Fruit fly (Drosophila melanogaster) whole organism, adult: ENCODE results near the gene Pdfr.

Experiments
- CG11617 ChIP-seq: fragments of 200-800 bp; sonication (Bioruptor generic); optimal IDR thresholded peaks from 2 replicates; lab custom pipeline; 2017; ENCODE audit warnings: mild to moderate bottlenecking, missing biosample characterization, missing genetic modification reagents, missing genetic modification characterization
- CG12768 ChIP-seq: fragments of 200-800 bp; sonication (Bioruptor generic); optimal IDR thresholded peaks from 2 replicates; lab custom pipeline; 2017; ENCODE audit warnings: missing biosample characterization, missing genetic modification characterization, mild to moderate bottlenecking, moderate library complexity, missing genetic modification reagents
- CG14711 ChIP-seq: fragments of 200-800 bp; sonication (Bioruptor generic); optimal IDR thresholded peaks from 2 replicates; lab custom pipeline; 2018; ENCODE audit warnings: missing biosample characterization, mild to moderate bottlenecking, missing genetic modification characterization, moderate library complexity
- CG1620 ChIP-seq: fragments of 200-800 bp; sonication (Bioruptor generic); optimal IDR thresholded peaks from 2 replicates; lab custom pipeline; 2016; ENCODE audit warnings: missing biosample characterization, missing genetic modification characterization
- CG33017 ChIP-seq: fragments of 200-800 bp; sonication (Bioruptor generic); optimal IDR thresholded peaks from 2 replicates; lab custom pipeline; 2018; ENCODE audit warnings: missing biosample characterization, mild to moderate bottlenecking, missing genetic modification characterization, moderate library complexity
- CG5204 ChIP-seq: fragments of 200-800 bp; sonication (Bioruptor generic); optimal IDR thresholded peaks from 2 replicates; lab custom pipeline; 2016; ENCODE audit warnings: missing biosample characterization, missing genetic modification characterization
- CG7045 ChIP-seq: fragments of 200-800 bp; sonication (Bioruptor generic); optimal IDR thresholded peaks from 2 replicates; lab custom pipeline; 2017; ENCODE audit warnings: missing biosample characterization, mild to moderate bottlenecking, missing genetic modification characterization
- CG7101 ChIP-seq: fragments of 200-800 bp; sonication (Bioruptor generic); optimal IDR thresholded peaks from 2 replicates; lab custom pipeline; 2018; ENCODE audit warnings: missing biosample characterization, mild to moderate bottlenecking, missing genetic modification characterization, moderate library complexity
- Clk ChIP-seq: fragments of 200-800 bp; sonication (Bioruptor generic); optimal IDR thresholded peaks from 2 replicates; lab custom pipeline; 2017; ENCODE audit warnings: missing biosample characterization, missing genetic modification characterization
- Crg-1 ChIP-seq: fragments of 200-800 bp; sonication (Bioruptor generic); optimal IDR thresholded peaks from 2 replicates; lab custom pipeline; 2016; ENCODE audit warnings: missing biosample characterization, missing genetic modification characterization
- Hr96 ChIP-seq: fragments of 200-800 bp; sonication (Bioruptor generic); optimal IDR thresholded peaks from 2 replicates; lab custom pipeline; 2016; ENCODE audit warnings: missing biosample characterization, missing genetic modification characterization
- Mnt ChIP-seq: fragments of 200-800 bp; sonication (Bioruptor generic); optimal IDR thresholded peaks from 2 replicates; lab custom pipeline; 2016; ENCODE audit warnings: missing biosample characterization, mild to moderate bottlenecking, missing genetic modification characterization
- bab1 ChIP-seq: fragments of 200-800 bp; sonication (Bioruptor generic); optimal IDR thresholded peaks from 3 replicates; lab custom pipeline; 2019; ENCODE audit warnings: missing biosample characterization, mild to moderate bottlenecking, missing genetic modification characterization, moderate library complexity
- cic ChIP-seq: fragments of 200-800 bp; sonication (Bioruptor generic); optimal IDR thresholded peaks from 2 replicates; lab custom pipeline; 2017; ENCODE audit warnings: missing biosample characterization, mild to moderate bottlenecking, missing genetic modification characterization, moderate library complexity
- cnc ChIP-seq, 2 experiments: fragments of >200 bp; optimal IDR thresholded peaks; 2 replicates each; lab custom pipeline; 2017
- kay ChIP-seq: fragments of 200-800 bp; sonication (Bioruptor generic); peaks from one replicate; lab custom pipeline; 2016; ENCODE audit warnings: missing biosample characterization, missing genetic modification characterization, borderline replicate concordance
- ovo ChIP-seq: fragments of 200-800 bp; sonication (Bioruptor generic); optimal IDR thresholded peaks from 2 replicates; lab custom pipeline; 2016; ENCODE audit warnings: missing biosample characterization, missing genetic modification characterization
- pad ChIP-seq: fragments of 200-800 bp; sonication (Bioruptor generic); optimal IDR thresholded peaks from 3 replicates; lab custom pipeline; 2017; ENCODE audit warnings: missing biosample characterization, missing genetic modification characterization, mild to moderate bottlenecking, moderate library complexity, missing genetic modification reagents
- tj ChIP-seq: fragments of 200-800 bp; sonication (Bioruptor generic); optimal IDR thresholded peaks from 3 replicates; lab custom pipeline; 2017; ENCODE audit warnings: missing biosample characterization, mild to moderate bottlenecking, missing genetic modification characterization, moderate library complexity
- toe ChIP-seq: fragments of 200-800 bp; sonication (Bioruptor generic); optimal IDR thresholded peaks from 2 replicates; lab custom pipeline; 2016; ENCODE audit warnings: missing biosample characterization, missing genetic modification characterization

The Pdfr gene

DNA sequence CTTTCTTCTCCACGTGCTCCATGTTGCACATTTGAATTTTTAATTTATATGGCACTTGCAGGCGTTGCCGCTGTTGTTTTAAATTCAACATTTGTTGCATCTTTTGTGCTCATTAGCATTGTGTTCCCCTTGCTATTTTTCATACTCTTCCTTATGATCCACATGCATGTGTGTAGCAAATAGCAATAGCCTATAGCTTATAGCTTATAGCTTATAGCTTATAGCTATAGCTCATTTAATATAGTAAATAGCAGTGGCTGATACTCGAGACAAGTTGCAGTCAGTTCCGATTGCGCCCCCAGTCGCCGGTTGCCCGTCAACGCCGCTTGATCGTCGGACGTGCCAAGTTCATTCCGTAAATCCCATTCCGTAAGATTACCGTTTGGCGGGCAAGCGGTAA, at the start of gene Pdfr:
Gene Pdfr, plus strand, starts transcription at position 301 of the 400 bp plus-strand sequence.
- peak; percentile 73 for TF ChIP-seq pad (GFP tag; lab: Kevin White, UChicago)
- TF ChIP-seq cic, result peak; percentile 8
- TF ChIP-seq CG7045 (GFP tag; lab: Kevin White, UChicago), result no peak

DNA sequence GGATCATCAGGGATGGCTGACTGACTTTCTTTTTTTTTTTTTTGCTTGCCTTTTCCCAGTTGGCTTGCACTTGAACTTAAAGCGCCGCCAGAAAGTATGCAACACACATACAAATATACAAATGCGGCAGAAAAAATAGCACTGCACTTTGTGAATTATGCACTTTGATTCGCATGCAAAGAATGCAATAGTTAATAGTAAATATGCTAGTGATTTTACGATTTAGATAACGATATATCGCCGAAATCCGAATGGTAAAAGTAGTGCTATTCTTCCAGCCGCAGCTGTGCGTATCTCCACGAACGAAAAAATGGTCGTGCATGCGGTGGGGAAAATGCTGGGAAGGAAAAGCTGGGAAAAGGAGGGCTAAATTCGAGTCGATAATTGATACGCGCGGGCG, 48.6 kb upstream of the Pdfr start:
- TF ChIP-seq Crg-1 (no peak), bab1 (no peak), pad (GFP tag; lab: Kevin White, UChicago) (no peak), kay (no peak), CG7101 (tag; lab: Kevin White, UChicago) (no peak), Clk (no peak), cic (no peak), toe (GFP tag; lab: Kevin White, UChicago) (no peak), ovo (GFP tag; lab: Kevin White, UChicago) (no peak), Hr96 (no peak), cnc (optimal IDR thresholded peaks at IDR 0.05; lab: Kevin White, UChicago) (no peak), CG1620 (GFP tag; lab: Kevin White, UChicago) (no peak), CG12768 (GFP tag; lab: Kevin White, UChicago) (no peak), CG11617 (GFP tag; lab: Kevin White, UChicago) (no peak), CG7045 (GFP tag; lab: Kevin White, UChicago) (no peak), CG5204 (GFP tag; lab: Kevin White, UChicago) (no peak), Mnt (GFP tag; lab: Kevin White, UChicago) (no peak), CG14711 (no peak), CG33017 (no peak), tj (GFP tag; lab: Kevin White, UChicago) (no peak)

DNA sequence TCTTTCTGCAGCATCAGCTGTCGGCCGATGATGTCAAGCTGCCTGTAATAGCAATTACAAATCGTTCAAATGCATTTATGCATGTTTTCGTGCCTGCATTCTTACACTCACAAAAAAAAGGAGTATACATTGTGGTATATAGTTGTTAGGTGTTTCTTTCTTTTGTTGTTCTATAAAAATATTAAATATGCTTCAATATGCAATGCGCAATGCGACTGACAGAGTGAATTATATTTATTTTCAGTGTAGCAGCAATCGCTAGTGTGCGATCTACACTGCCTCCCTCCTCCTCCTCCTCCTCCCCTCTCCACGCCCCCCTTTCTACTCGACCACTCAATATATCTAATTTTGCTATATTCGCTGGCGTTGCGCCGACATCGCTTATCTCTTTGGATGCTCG, 43.1 kb upstream of the Pdfr start:
- TF ChIP-seq bab1 (no peak), tj (GFP tag; lab: Kevin White, UChicago) (peak; percentile 12)

DNA sequence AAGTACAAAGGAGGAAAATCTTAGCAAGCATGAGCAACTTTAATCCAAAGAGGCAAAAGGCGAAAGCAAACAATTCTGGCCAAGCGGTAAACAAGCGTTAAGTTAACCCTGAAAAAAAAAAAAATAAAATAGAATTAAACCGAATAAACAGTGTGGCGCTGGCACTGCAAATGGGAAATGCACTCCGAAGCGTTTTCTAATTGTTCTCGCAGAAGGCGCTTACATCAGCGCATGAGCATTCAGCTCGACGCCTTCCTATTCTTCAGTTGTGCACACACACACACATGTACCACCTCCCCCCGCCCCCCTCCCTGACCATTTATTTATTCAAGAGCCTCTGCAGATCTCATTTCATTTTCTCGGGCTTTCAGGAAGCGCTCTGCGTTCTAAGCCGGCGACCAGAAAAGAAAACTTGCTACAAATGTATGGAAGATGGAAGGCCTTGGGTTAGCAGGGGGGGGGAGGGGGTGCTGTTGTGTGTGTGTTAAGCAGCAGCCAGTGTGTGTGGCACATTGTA, 40.7 kb upstream of the Pdfr start:
- TF ChIP-seq kay (peak; percentile 50), cic (no peak), Mnt (GFP tag; lab: Kevin White, UChicago) (no peak), CG33017 (no peak), tj (GFP tag; lab: Kevin White, UChicago) (peak; percentile 92), pad (GFP tag; lab: Kevin White, UChicago) (no peak), toe (GFP tag; lab: Kevin White, UChicago) (no peak), CG7101 (tag; lab: Kevin White, UChicago) (no peak)

DNA sequence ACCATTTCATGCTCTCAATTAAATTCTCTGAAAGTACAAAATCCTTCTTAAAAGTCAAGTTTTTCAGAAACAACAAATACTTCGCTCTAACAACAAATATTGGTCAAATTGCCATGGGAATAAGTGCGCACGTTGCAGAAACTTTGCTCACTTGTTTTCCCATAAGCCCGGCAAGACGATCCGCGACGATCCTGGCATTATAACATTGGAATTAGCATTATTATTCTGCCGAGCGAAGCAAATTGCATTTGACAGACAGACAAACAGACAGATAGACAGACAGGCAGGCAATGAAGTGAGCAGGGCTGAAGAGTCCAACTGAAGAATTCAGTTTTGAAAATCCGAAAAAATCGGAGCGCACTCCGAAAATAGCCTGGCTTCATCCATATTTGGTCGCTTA, 35.8 kb upstream of the Pdfr start:
- TF ChIP-seq CG14711 (no peak), tj (GFP tag; lab: Kevin White, UChicago) (peak; percentile 93)

DNA sequence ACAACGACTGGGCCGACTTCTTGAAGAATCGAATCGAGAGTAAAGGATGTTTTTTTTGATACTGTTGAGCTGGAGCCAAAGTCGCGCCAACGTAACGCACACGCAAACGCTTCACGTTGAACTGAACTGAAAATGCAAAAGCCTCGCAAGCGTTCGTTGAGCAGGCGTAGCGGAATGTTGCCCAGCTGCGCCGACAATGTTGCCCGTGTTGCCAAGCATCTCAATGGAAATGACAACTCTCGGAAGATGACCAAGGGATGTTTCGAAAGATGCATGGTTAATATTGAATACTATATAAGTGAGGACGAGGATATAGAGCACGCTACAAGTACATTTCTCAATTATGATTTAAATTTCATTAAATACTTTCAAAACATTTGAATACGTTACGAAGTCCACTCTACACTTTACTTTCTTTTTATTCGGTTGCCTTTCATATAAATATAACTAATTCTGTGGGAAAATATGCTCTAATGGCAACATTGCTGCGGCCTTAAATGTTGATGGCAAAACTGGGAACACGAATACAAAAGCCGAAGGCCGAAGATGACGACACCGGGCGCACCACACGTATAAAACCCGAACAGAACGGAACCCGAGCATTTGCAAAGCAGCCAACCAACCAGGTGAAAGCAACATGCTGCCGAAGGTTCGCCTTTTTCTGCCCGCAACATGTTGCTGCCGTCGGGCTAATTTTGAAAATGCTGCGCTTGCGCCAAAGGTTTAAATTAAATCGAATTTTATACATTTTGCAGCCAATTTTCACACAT, 34.3 kb upstream of the Pdfr start:
- no peak for TF ChIP-seq CG14711
- TF ChIP-seq CG7045 (GFP tag; lab: Kevin White, UChicago), result no peak
- TF ChIP-seq Crg-1, result no peak

DNA sequence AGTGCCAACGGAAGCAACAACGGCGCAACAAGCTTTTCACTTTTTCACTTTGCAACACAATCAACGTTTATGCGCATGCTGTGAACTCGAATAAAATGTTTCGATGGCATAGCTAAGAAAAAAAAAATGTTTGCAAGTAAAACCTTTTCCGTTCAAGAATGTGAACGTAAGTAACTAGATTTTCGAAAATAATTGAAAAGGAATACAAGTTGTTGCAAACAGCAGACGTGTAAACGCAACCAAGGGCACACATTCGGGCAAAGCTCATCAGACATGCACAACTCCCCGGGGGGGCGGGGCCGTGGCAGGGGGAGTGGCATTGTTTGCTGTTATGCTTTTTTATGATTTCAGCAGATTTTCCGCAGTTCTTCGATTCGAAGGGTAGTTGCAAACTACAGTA, 33.6 kb upstream of the Pdfr start:
- TF ChIP-seq CG14711, result peak; percentile 21
- TF ChIP-seq tj (GFP tag; lab: Kevin White, UChicago), result peak; percentile 44
- peak; percentile 58 for TF ChIP-seq bab1
- TF ChIP-seq CG7101 (tag; lab: Kevin White, UChicago), result no peak

DNA sequence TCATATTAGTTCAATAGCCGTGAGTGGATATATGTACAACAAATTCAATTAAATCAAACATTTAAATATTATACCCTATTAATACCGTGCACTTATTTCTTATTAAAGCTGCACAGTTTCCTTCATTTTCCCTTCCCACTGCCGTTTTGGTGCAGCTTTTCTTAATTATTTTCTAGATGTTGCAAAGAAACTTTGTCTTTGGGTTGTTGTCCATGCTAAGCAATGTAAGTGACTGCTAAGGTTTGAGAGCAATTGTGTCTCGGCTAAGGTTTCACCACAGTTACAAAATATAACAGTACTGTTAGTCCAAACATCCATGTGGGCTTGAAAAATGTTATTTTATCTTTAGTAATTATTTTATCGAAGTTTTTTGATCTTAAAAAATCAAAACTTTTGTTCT, 27.6 kb upstream of the Pdfr start:
- no peak for TF ChIP-seq CG5204 (GFP tag; lab: Kevin White, UChicago)
- no peak for TF ChIP-seq CG1620 (GFP tag; lab: Kevin White, UChicago)
- no peak for TF ChIP-seq Mnt (GFP tag; lab: Kevin White, UChicago)
- no peak for TF ChIP-seq bab1
- TF ChIP-seq CG33017, result no peak
- no peak for TF ChIP-seq Hr96
- no peak for TF ChIP-seq cic
- TF ChIP-seq kay, result no peak
- TF ChIP-seq CG7101 (tag; lab: Kevin White, UChicago), result no peak
- TF ChIP-seq CG12768 (GFP tag; lab: Kevin White, UChicago), result no peak
- no peak for TF ChIP-seq CG14711
- no peak for TF ChIP-seq toe (GFP tag; lab: Kevin White, UChicago)
- TF ChIP-seq ovo (GFP tag; lab: Kevin White, UChicago), result no peak
- no peak for TF ChIP-seq tj (GFP tag; lab: Kevin White, UChicago)
- no peak for TF ChIP-seq Clk
